Worm (Caenorhabditis elegans) whole organism, L4 larva: ENCODE data around the gene ugt-8.

ENCODE experiments used
- ama-1 ChIP-seq: fragments of 150-350 bp; optimal IDR thresholded peaks from 2 replicates; lab custom pipeline; 2014; ENCODE audit warnings: inconsistent platforms, mixed read lengths
- nhr-10 ChIP-seq: fragments of 150-350 bp; optimal IDR thresholded peaks from 2 replicates; lab custom pipeline; 2014; ENCODE audit warnings: missing biosample characterization, missing genetic modification characterization
- nhr-11 ChIP-seq: fragments of 150-350 bp; optimal IDR thresholded peaks from 2 replicates; lab custom pipeline; 2014; ENCODE audit warnings: missing biosample characterization, missing genetic modification characterization
- nhr-25 ChIP-seq: sonication (generic microtip); optimal IDR thresholded peaks from 2 replicates; lab custom pipeline; 2017; ENCODE audit warnings: missing genetic modification characterization, mild to moderate bottlenecking, missing compliant biosample characterization, antibody characterized with exemption, moderate library complexity, borderline replicate concordance; ENCODE audit not compliant: insufficient read depth
- zip-2 ChIP-seq: fragments of 150-350 bp; optimal IDR thresholded peaks from 2 replicates; lab custom pipeline; 2014; ENCODE audit warnings: missing biosample characterization, missing genetic modification characterization

- TF ChIP-seq nhr-11 (no peak), nhr-25 (tag; lab: Kevin White, UChicago) (no peak), zip-2 (tag; lab: Kevin White, UChicago) (no peak), nhr-10 (tag; lab: Kevin White, UChicago) (no peak), ama-1 (no peak)
Observed at ce11 chrV:4868698-4869097, 35.0 kb upstream of the ugt-8 start.
